Worm (Caenorhabditis elegans): ENCODE measurements around the gene fipr-6.

DNA sequence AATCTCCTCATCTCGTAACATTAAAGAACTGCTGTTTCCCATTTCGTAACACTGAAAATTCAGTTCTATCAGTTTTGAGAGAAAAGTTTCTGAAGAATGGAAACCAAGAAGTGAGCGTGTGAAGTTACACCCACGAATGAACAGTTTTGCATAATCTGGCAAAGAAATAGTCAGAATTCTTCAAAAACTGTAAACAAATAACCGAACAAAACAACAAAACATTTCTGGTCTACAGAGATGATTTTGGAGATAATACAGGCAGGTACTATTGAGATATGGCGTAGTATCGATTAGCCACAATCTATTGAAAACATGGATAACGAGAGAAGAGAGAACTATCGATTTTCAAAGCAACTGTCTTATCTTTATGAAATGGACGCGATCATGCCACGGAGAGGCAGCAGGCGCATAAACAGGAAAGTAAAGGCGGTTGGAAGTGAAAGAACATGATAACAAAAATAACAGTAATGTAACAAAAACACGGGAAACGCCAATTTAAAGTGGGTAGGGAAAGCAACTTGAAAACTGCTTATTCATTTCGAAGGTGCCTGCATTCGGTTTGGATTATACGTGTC is 27.5 kb upstream of the fipr-6 start, which contains the start of gene chpf-1:
- TF ChIP-seq med-1 (GFP tag; optimal IDR thresholded peaks at IDR 0.05; ENCODE audit: insufficient read depth) (no peak), tab-1 (GFP tag; IDR thresholded peaks at IDR 0.05) (no peak), ref-1 (GFP tag; conservative IDR thresholded peaks at IDR 0.05) (no peak), ztf-23 (GFP tag; IDR thresholded peaks at IDR 0.05) (no peak), flt-1 (GFP tag; IDR thresholded peaks at IDR 0.05) (no peak), T22C8.4 (GFP tag; IDR thresholded peaks at IDR 0.05) (no peak; the same call in 1 of the 2 replicates), klf-2 (GFP tag; conservative IDR thresholded peaks at IDR 0.05) (no peak), ztf-29 (GFP tag; IDR thresholded peaks at IDR 0.05) (no peak), cog-1 (tag; optimal IDR thresholded peaks at IDR 0.05) (no peak)
